Fruit fly (Drosophila melanogaster): ENCODE results near the gene RpS6.

Gene RpS6

DNA sequence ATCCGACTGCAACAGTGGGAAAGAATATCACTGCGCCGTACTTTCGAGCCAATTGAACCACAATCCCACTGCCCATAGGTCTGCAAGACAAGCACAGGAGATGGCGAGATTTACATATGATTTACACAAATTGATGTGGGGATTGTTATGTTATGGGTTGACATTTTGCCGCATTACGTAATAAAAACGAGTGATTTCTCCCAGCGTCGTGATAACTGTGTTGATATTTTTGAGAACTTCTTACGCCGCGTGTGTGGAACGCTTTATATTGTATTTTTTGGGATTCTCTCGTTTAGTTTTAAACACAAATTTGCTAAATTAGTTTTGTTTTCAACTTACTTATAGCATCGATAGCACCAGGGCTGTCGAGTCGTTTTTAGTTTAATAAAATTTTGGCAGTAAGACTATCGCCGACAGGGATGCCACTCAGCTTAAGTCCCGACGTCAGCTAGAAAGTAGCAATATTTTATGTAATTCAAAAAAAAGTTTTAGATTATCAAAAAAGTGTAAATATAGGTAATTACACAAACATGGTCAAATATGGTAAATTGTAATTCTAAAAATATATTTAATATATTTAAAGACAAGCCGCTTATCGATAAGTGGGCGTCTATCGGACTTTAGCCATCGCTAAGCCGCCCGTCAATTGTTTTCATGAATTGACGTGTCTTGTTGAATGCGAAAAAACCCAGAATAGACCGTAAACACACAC, 7.6 kb downstream of the RpS6 start, which contains the start of the genes CG45089, ND-MNLL and p115 (continued):
- peak; percentile 17 for TF ChIP-seq CG18619 (GFP tag; optimal IDR thresholded peaks at IDR 0.05)
- peak; percentile 54 for TF ChIP-seq lbe (GFP tag; optimal IDR thresholded peaks at IDR 0.05)
- TF ChIP-seq CG2889 (GFP tag; IDR thresholded peaks at IDR 0.05): no peak
- no peak for TF ChIP-seq CG32767 (GFP tag; IDR thresholded peaks at IDR 0.05)
- peak; percentile 26 for TF ChIP-seq Dip3 (GFP tag; optimal IDR thresholded peaks at IDR 0.05)
- no peak for TF ChIP-seq Mes4 (GFP tag; optimal IDR thresholded peaks at IDR 0.05)
- no peak for TF ChIP-seq ro (GFP tag; IDR thresholded peaks at IDR 0.05)
- TF ChIP-seq zfh2 (GFP tag; optimal IDR thresholded peaks at IDR 0.05): peak; percentile 48
- TF ChIP-seq cato (GFP tag; optimal IDR thresholded peaks at IDR 0.05; ENCODE audit: borderline replicate concordance): peak; percentile 26
- peak; percentile 19 for TF ChIP-seq tio (GFP tag; optimal IDR thresholded peaks at IDR 0.05)
- TF ChIP-seq gce (GFP tag; IDR thresholded peaks at IDR 0.05): no peak
- no peak for TF ChIP-seq CG3838 (GFP tag; optimal IDR thresholded peaks at IDR 0.05)
- TF ChIP-seq wor (GFP tag; IDR thresholded peaks at IDR 0.05): no peak
- TF ChIP-seq CG12155 (GFP tag; optimal IDR thresholded peaks at IDR 0.05): peak; percentile 66
- no peak for TF ChIP-seq br (optimal IDR thresholded peaks at IDR 0.05)
- TF ChIP-seq bab2 (GFP tag; optimal IDR thresholded peaks at IDR 0.05): peak; percentile 24
- TF ChIP-seq CG17186 (GFP tag; optimal IDR thresholded peaks at IDR 0.05): peak; percentile 8
- TF ChIP-seq tin (GFP tag; optimal IDR thresholded peaks at IDR 0.05): peak; percentile 57
- TF ChIP-seq CG2116 (GFP tag; optimal IDR thresholded peaks at IDR 0.05): peak; percentile 82
- peak; percentile 45 for TF ChIP-seq Sox100B (GFP tag; optimal IDR thresholded peaks at IDR 0.05)
- TF ChIP-seq org-1 (GFP tag; optimal IDR thresholded peaks at IDR 0.05): no peak
- no peak for TF ChIP-seq disco-r (GFP tag; optimal IDR thresholded peaks at IDR 0.05)
- TF ChIP-seq unpg (GFP tag; optimal IDR thresholded peaks at IDR 0.05): peak; percentile 60
- TF ChIP-seq CG4617 (GFP tag; optimal IDR thresholded peaks at IDR 0.05; ENCODE audit: borderline replicate concordance): peak; percentile 56
- 0 out of 3 replicates have a peak, but pooled peaks have one; percentile 9 for TF ChIP-seq CG11695 (GFP tag; IDR thresholded peaks at IDR 0.05)
- peak; percentile 35 for TF ChIP-seq Dp (GFP tag; optimal IDR thresholded peaks at IDR 0.05)
- TF ChIP-seq dmrt99B (tag; optimal IDR thresholded peaks at IDR 0.05): peak; percentile 36
- TF ChIP-seq gsb-n (tag; optimal IDR thresholded peaks at IDR 0.05): peak; percentile 6
- TF ChIP-seq CG6689 (GFP tag; IDR thresholded peaks at IDR 0.05): peak; percentile 40; the same call in 1 of the 2 replicates
- TF ChIP-seq bcd (GFP tag; optimal IDR thresholded peaks at IDR 0.05): peak; percentile 35
- no peak for TF ChIP-seq C15 (GFP tag; IDR thresholded peaks at IDR 0.05)
- peak; percentile 29 for TF ChIP-seq CG33557 (GFP tag; optimal IDR thresholded peaks at IDR 0.05)
- peak; percentile 54 for TF ChIP-seq CG10654 (GFP tag; optimal IDR thresholded peaks at IDR 0.05)
- no peak for TF ChIP-seq ato (GFP tag; IDR thresholded peaks at IDR 0.05; ENCODE audit: partially characterized antibody)
- peak; percentile 38 for TF ChIP-seq Six4 (GFP tag; optimal IDR thresholded peaks at IDR 0.05)
- peak; percentile 67 for TF ChIP-seq Elba2 (GFP tag; optimal IDR thresholded peaks at IDR 0.05)
- no peak for TF ChIP-seq Nf-YA (GFP tag; IDR thresholded peaks at IDR 0.05)
- peak; percentile 18 for TF ChIP-seq HHEX (GFP tag; optimal IDR thresholded peaks at IDR 0.05)
- TF ChIP-seq CG7987 (GFP tag; optimal IDR thresholded peaks at IDR 0.05): no peak
- peak; percentile 46 for TF ChIP-seq gcm (GFP tag; optimal IDR thresholded peaks at IDR 0.05)
- no peak for TF ChIP-seq ase (GFP tag; IDR thresholded peaks at IDR 0.05)

- TF ChIP-seq ac (GFP tag; optimal IDR thresholded peaks at IDR 0.05) (peak; percentile 35), CG32767 (GFP tag; IDR thresholded peaks at IDR 0.05) (no peak), dimm (GFP tag; IDR thresholded peaks at IDR 0.05) (no peak), Eip74EF (GFP tag; optimal IDR thresholded peaks at IDR 0.05) (no peak), Optix (GFP tag; IDR thresholded peaks at IDR 0.05) (no peak), Tbp (GFP tag; optimal IDR thresholded peaks at IDR 0.05) (no peak), CG9609 (GFP tag; optimal IDR thresholded peaks at IDR 0.05) (no peak), abd-A (tag; optimal IDR thresholded peaks at IDR 0.05) (no peak), Med (GFP tag) (peak; percentile 37), nom (GFP tag; optimal IDR thresholded peaks at IDR 0.05) (no peak), CG1602 (GFP tag; optimal IDR thresholded peaks at IDR 0.05) (no peak), Dip3 (GFP tag; optimal IDR thresholded peaks at IDR 0.05) (no peak), vnd (GFP tag; IDR thresholded peaks at IDR 0.05; ENCODE audit: partially characterized antibody) (no peak), Hr3 (GFP tag; optimal IDR thresholded peaks at IDR 0.05) (no peak)
These were observed 8.6 kb downstream of the RpS6 start for dm6 chrX:7892539-7892899.

All from whole organism, embryonic.